Worm (Caenorhabditis elegans): Measurements from ENCODE around the gene sulp-7.
A peak's percentile ranks its signal among the peaks of the same experiment; 100 is the strongest.

Gene sulp-7

ce11 chrX:11035563-11035962 lies 44.9 kb upstream of the sulp-7 start:
- TF ChIP-seq ceh-13 (GFP tag; optimal IDR thresholded peaks at IDR 0.05) (no peak), hmg-4 (GFP tag; optimal IDR thresholded peaks at IDR 0.05) (no peak), hnd-1 (tag; optimal IDR thresholded peaks at IDR 0.05) (no peak), ceh-36 (tag; optimal IDR thresholded peaks at IDR 0.05) (no peak), hmbx-1 (tag; optimal IDR thresholded peaks at IDR 0.05) (no peak), F13C5.2 (tag; optimal IDR thresholded peaks at IDR 0.05) (no peak), pes-1 (GFP tag; IDR thresholded peaks at IDR 0.05) (no peak), tbx-37 (GFP tag; conservative IDR thresholded peaks at IDR 0.05) (no peak), aly-1 (tag; optimal IDR thresholded peaks at IDR 0.05) (no peak), sea-1 (GFP tag; conservative IDR thresholded peaks at IDR 0.05) (no peak)

DNA sequence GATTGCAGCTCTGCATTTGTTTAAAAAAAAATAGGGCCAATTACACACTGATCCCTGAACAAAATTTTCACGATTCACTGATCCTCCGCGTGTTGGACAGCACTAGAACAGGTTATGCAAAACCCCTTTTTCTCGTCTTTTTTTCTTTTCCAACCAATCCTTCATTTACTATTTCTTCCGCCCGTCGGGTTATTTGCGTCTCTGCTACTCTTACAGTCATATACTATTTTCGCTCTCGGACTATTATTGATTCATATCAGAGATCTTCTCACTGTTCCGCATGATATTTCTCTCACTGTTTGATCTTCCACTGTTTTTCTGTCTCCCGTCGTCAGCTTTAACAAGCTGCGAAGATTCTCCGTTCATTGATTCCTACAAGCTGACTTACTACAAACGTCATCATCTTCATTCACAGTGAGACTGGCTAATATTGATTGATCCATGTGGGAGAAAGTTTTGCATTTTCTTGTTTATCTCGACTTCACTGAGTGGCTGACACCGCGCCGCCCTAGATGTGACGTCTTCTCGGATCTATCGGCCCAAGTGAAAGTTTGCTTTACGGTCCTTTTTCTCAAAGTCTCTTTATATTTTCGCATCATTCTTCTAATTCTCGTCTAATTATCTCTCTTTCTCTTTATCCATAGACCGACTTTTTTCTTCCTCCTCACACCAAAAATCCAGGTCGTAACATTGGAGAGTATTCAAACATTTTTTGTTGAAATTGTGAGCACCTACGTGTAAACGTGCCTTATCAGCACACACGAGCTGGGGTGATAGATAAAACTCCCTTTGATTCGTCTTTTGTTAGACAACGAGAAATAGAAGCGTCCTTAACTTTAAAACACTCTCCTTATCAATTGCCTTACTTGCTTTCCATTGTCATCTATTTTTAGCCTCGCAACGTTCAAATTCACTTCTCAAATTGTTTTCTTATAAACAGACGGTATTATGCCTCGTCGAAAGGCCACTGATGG lies 44.1 kb upstream of the sulp-7 start:
- TF ChIP-seq hmg-4 (GFP tag; optimal IDR thresholded peaks at IDR 0.05) (no peak), tbx-37 (GFP tag; conservative IDR thresholded peaks at IDR 0.05) (no peak), pes-1 (GFP tag; IDR thresholded peaks at IDR 0.05) (no peak)

- TF ChIP-seq ceh-36 (tag; optimal IDR thresholded peaks at IDR 0.05): no peak
Observed at ce11 chrX:11038221-11038620, 42.3 kb upstream of the sulp-7 start.

- no peak for TF ChIP-seq scrt-1 (GFP tag; IDR thresholded peaks at IDR 0.05)
- no peak for TF ChIP-seq tbx-37 (GFP tag; conservative IDR thresholded peaks at IDR 0.05)
- TF ChIP-seq flt-1 (GFP tag; IDR thresholded peaks at IDR 0.05): no peak
- no peak for TF ChIP-seq ets-7 (tag; optimal IDR thresholded peaks at IDR 0.05)
- TF ChIP-seq sea-1 (GFP tag; conservative IDR thresholded peaks at IDR 0.05): no peak
- TF ChIP-seq aly-1 (tag; optimal IDR thresholded peaks at IDR 0.05): no peak
- TF ChIP-seq ama-1 (optimal IDR thresholded peaks at IDR 0.05): no peak
- no peak for TF ChIP-seq hmbx-1 (tag; optimal IDR thresholded peaks at IDR 0.05)
- no peak for TF ChIP-seq tra-4 (tag; optimal IDR thresholded peaks at IDR 0.05)
- TF ChIP-seq hmg-4 (GFP tag; optimal IDR thresholded peaks at IDR 0.05): no peak
- no peak for TF ChIP-seq ceh-36 (tag; optimal IDR thresholded peaks at IDR 0.05)
- no peak for TF ChIP-seq B0310.2 (tag; optimal IDR thresholded peaks at IDR 0.05)
- no peak for TF ChIP-seq hnd-1 (tag; optimal IDR thresholded peaks at IDR 0.05)
- TF ChIP-seq tbx-11 (GFP tag; IDR thresholded peaks at IDR 0.05): no peak
- TF ChIP-seq F13C5.2 (tag; optimal IDR thresholded peaks at IDR 0.05): no peak
- no peak for TF ChIP-seq pes-1 (GFP tag; IDR thresholded peaks at IDR 0.05)
- TF ChIP-seq ceh-13 (GFP tag; optimal IDR thresholded peaks at IDR 0.05): no peak
Observed at ce11 chrX:11042777-11043176, 37.7 kb upstream of the sulp-7 start, which contains the start of gene C09F12.3. Gene C09F12.3, minus strand, starts transcription at chrX:11042877.

- TF ChIP-seq aly-1 (tag; optimal IDR thresholded peaks at IDR 0.05) (no peak), pes-1 (GFP tag; IDR thresholded peaks at IDR 0.05) (no peak), ceh-13 (GFP tag; optimal IDR thresholded peaks at IDR 0.05) (no peak), hmbx-1 (tag; optimal IDR thresholded peaks at IDR 0.05) (no peak), F13C5.2 (tag; optimal IDR thresholded peaks at IDR 0.05) (no peak), sea-1 (GFP tag; conservative IDR thresholded peaks at IDR 0.05) (no peak), scrt-1 (GFP tag; IDR thresholded peaks at IDR 0.05) (no peak)
Observed at ce11 chrX:11047183-11047582, 33.3 kb upstream of the sulp-7 start, which contains the start of gene clc-1. Gene clc-1, plus strand, starts transcription at chrX:11047446.

ce11 chrX:11050335-11050734 lies 30.1 kb upstream of the sulp-7 start:
- no peak for TF ChIP-seq tbx-37 (GFP tag; conservative IDR thresholded peaks at IDR 0.05)
- TF ChIP-seq tra-4 (tag; optimal IDR thresholded peaks at IDR 0.05): no peak
- no peak for TF ChIP-seq ama-1 (optimal IDR thresholded peaks at IDR 0.05)
- TF ChIP-seq hnd-1 (tag; optimal IDR thresholded peaks at IDR 0.05): no peak
- TF ChIP-seq hmbx-1 (tag; optimal IDR thresholded peaks at IDR 0.05): no peak
- no peak for TF ChIP-seq aly-1 (tag; optimal IDR thresholded peaks at IDR 0.05)
- no peak for TF ChIP-seq ceh-13 (GFP tag; optimal IDR thresholded peaks at IDR 0.05)
- TF ChIP-seq F13C5.2 (tag; optimal IDR thresholded peaks at IDR 0.05): no peak
- TF ChIP-seq flt-1 (GFP tag; IDR thresholded peaks at IDR 0.05): no peak
- no peak for TF ChIP-seq B0310.2 (tag; optimal IDR thresholded peaks at IDR 0.05)
- TF ChIP-seq hmg-4 (GFP tag; optimal IDR thresholded peaks at IDR 0.05): no peak
- TF ChIP-seq pes-1 (GFP tag; IDR thresholded peaks at IDR 0.05): no peak
- no peak; the same call in 1 of the 2 replicates for TF ChIP-seq scrt-1 (GFP tag; IDR thresholded peaks at IDR 0.05)
- TF ChIP-seq ceh-36 (tag; optimal IDR thresholded peaks at IDR 0.05): no peak
- no peak for TF ChIP-seq sea-1 (GFP tag; conservative IDR thresholded peaks at IDR 0.05)
- no peak for TF ChIP-seq ets-7 (tag; optimal IDR thresholded peaks at IDR 0.05)
- TF ChIP-seq tbx-11 (GFP tag; IDR thresholded peaks at IDR 0.05): no peak

- TF ChIP-seq aly-1 (tag; optimal IDR thresholded peaks at IDR 0.05) (no peak), hnd-1 (tag; optimal IDR thresholded peaks at IDR 0.05) (no peak)
Observed at ce11 chrX:11053615-11054014, 26.9 kb upstream of the sulp-7 start, which contains the start of gene C09F12.2. Gene C09F12.2, plus strand, starts transcription at chrX:11053915.

DNA sequence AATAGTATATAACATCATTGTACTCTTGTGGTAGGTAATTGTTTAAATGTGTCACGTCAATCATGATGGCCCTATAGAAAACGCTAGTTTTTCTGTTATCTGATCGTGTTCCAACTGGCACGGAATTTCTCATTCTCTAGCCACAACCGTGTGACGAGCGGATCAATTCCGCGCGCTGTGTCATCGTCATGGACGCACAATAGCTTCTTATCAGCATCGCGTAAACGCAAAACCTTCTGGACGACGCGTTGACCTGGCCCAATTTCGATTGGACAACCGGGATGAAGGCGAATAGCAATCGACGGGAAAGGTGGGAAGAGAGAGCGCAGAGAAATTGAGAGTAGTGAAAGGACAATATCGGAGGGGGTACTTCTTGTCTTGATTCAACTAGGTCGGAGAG lies 23.4 kb upstream of the sulp-7 start, which contains the start of gene lpr-3:
TSS of gene lpr-3 (plus strand) at position 374 of the 400 bp plus-strand sequence.
- TF ChIP-seq sea-1 (GFP tag; conservative IDR thresholded peaks at IDR 0.05) (0 out of 2 replicates have a peak, but pooled peaks have one; percentile 21), scrt-1 (GFP tag; IDR thresholded peaks at IDR 0.05) (no peak), hmg-4 (GFP tag; optimal IDR thresholded peaks at IDR 0.05) (peak; percentile 34), ceh-36 (tag; optimal IDR thresholded peaks at IDR 0.05) (no peak), pes-1 (GFP tag; IDR thresholded peaks at IDR 0.05) (no peak)

All from whole organism, early embryonic.